Worm (Caenorhabditis elegans) whole organism, late embryonic: ENCODE results near the gene R10E4.9.

Experiments used
- C08G9.2 ChIP-seq: sonication (generic microtip); optimal IDR thresholded peaks from 2 replicates; lab custom pipeline; 2016; ENCODE audit warnings: mild to moderate bottlenecking, missing genetic modification characterization, moderate library complexity, missing compliant biosample characterization
- F13H6.1 ChIP-seq: sonication (generic microtip); optimal IDR thresholded peaks from 2 replicates; lab custom pipeline; 2016; ENCODE audit warnings: missing genetic modification characterization, missing compliant biosample characterization
- K02D7.2 ChIP-seq: sonication (generic microtip); optimal IDR thresholded peaks from 2 replicates; lab custom pipeline; 2017; ENCODE audit warnings: mild to moderate bottlenecking, missing genetic modification characterization, missing compliant biosample characterization
- T23F11.4 ChIP-seq: fragments of 200-800 bp; sonication (Bioruptor generic); optimal IDR thresholded peaks from 2 replicates; lab custom pipeline; 2018; ENCODE audit warnings: mild to moderate bottlenecking, missing genetic modification characterization, missing compliant biosample characterization
- ceh-14 ChIP-seq: sonication (generic microtip); optimal IDR thresholded peaks from 2 replicates; lab custom pipeline; 2016; ENCODE audit warnings: missing genotype, missing genetic modification characterization, missing compliant biosample characterization
- ceh-18 ChIP-seq: sonication (generic microtip); optimal IDR thresholded peaks from 2 replicates; lab custom pipeline; 2016; ENCODE audit warnings: missing genetic modification characterization, missing compliant biosample characterization
- ceh-19 ChIP-seq: fragments of 200-800 bp; sonication (Bioruptor generic); optimal IDR thresholded peaks from 2 replicates; lab custom pipeline; 2018; ENCODE audit warnings: mild to moderate bottlenecking, missing genetic modification characterization, missing compliant biosample characterization
- ceh-24 ChIP-seq: sonication (generic microtip); optimal IDR thresholded peaks from 2 replicates; lab custom pipeline; 2016; ENCODE audit warnings: mild to moderate bottlenecking, missing genetic modification characterization, missing compliant biosample characterization
- ceh-30 ChIP-seq: fragments of 150-350 bp; optimal IDR thresholded peaks from 2 replicates; lab custom pipeline; 2014; ENCODE audit warnings: missing biosample characterization, missing genetic modification characterization
- ceh-31 ChIP-seq: sonication (generic microtip); optimal IDR thresholded peaks from 2 replicates; lab custom pipeline; 2016; ENCODE audit warnings: missing genetic modification characterization, missing compliant biosample characterization
- dmd-4 ChIP-seq: sonication (generic microtip); optimal IDR thresholded peaks from 2 replicates; lab custom pipeline; 2016; ENCODE audit warnings: borderline replicate concordance, missing genetic modification characterization, missing compliant biosample characterization
- elt-2 ChIP-seq: sonication (generic microtip); optimal IDR thresholded peaks from 2 replicates; lab custom pipeline; 2016; ENCODE audit warnings: missing genetic modification reagents, missing genetic modification characterization, missing compliant biosample characterization
- elt-4 ChIP-seq: sonication (generic microtip); optimal IDR thresholded peaks from 2 replicates; lab custom pipeline; 2016; ENCODE audit warnings: missing genetic modification characterization, missing compliant biosample characterization
- eyg-1 ChIP-seq: sonication (generic microtip); optimal IDR thresholded peaks from 2 replicates; lab custom pipeline; 2016; ENCODE audit warnings: missing genotype, missing genetic modification characterization, missing compliant biosample characterization
- fax-1 ChIP-seq: sonication (generic microtip); optimal IDR thresholded peaks from 2 replicates; lab custom pipeline; 2016; ENCODE audit warnings: missing genotype, missing genetic modification characterization, missing compliant biosample characterization
- fkh-6 ChIP-seq: sonication (generic microtip); optimal IDR thresholded peaks from 2 replicates; lab custom pipeline; 2016; ENCODE audit warnings: missing genetic modification characterization, missing compliant biosample characterization
- gmeb-2 ChIP-seq: sonication (generic microtip); optimal IDR thresholded peaks from 2 replicates; lab custom pipeline; 2016; ENCODE audit warnings: missing genetic modification characterization, inconsistent platforms, missing compliant biosample characterization
- hlh-13 ChIP-seq: fragments of 200-800 bp; sonication (Bioruptor generic); optimal IDR thresholded peaks from 2 replicates; lab custom pipeline; 2018; ENCODE audit warnings: mild to moderate bottlenecking, missing genetic modification characterization, missing compliant biosample characterization
- hlh-15 ChIP-seq: sonication (generic microtip); optimal IDR thresholded peaks from 2 replicates; lab custom pipeline; 2016; ENCODE audit warnings: missing genetic modification characterization, missing compliant biosample characterization
- hlh-30 ChIP-seq: sonication (generic microtip); optimal IDR thresholded peaks from 2 replicates; lab custom pipeline; 2017; ENCODE audit warnings: antibody characterized with exemption, missing genetic modification characterization, missing compliant biosample characterization; ENCODE audit not compliant: insufficient read depth
- hlh-8 ChIP-seq: sonication (generic microtip); optimal IDR thresholded peaks from 2 replicates; lab custom pipeline; 2016; ENCODE audit warnings: missing genotype, missing genetic modification characterization, missing compliant biosample characterization
- lim-6 ChIP-seq: sonication (generic microtip); optimal IDR thresholded peaks from 2 replicates; lab custom pipeline; 2016; ENCODE audit warnings: missing genetic modification characterization, missing compliant biosample characterization
- lin-11 ChIP-seq: fragments of 200-800 bp; sonication (Bioruptor generic); optimal IDR thresholded peaks from 2 replicates; lab custom pipeline; 2018; ENCODE audit warnings: mild to moderate bottlenecking, missing genetic modification characterization, missing compliant biosample characterization
- mec-3 ChIP-seq: sonication (generic microtip); optimal IDR thresholded peaks from 2 replicates; lab custom pipeline; 2016; ENCODE audit warnings: borderline replicate concordance, missing genetic modification characterization, missing compliant biosample characterization
- nfya-1 ChIP-seq: sonication (generic microtip); optimal IDR thresholded peaks from 2 replicates; lab custom pipeline; 2017; ENCODE audit warnings: missing genetic modification characterization, mild to moderate bottlenecking, missing compliant biosample characterization, antibody characterized with exemption, moderate library complexity
- nhr-232 ChIP-seq: sonication (generic microtip); optimal IDR thresholded peaks from 2 replicates; lab custom pipeline; 2016; ENCODE audit warnings: missing genetic modification characterization, missing compliant biosample characterization
- odd-2 ChIP-seq: sonication (generic microtip); optimal IDR thresholded peaks from 2 replicates; lab custom pipeline; 2017; ENCODE audit warnings: antibody characterized with exemption, mild to moderate bottlenecking, missing genetic modification characterization, missing compliant biosample characterization
- pag-3 ChIP-seq: sonication (generic microtip); optimal IDR thresholded peaks from 2 replicates; lab custom pipeline; 2016; ENCODE audit warnings: missing compliant biosample characterization, missing genetic modification characterization, borderline replicate concordance
- pat-9 ChIP-seq: fragments of 200-800 bp; sonication (Bioruptor generic); optimal IDR thresholded peaks from 2 replicates; lab custom pipeline; 2018; ENCODE audit warnings: mild to moderate bottlenecking, missing genetic modification characterization, moderate library complexity, missing compliant biosample characterization
- pax-1 ChIP-seq: fragments of 150-350 bp; optimal IDR thresholded peaks from 2 replicates; lab custom pipeline; 2014; ENCODE audit warnings: missing biosample characterization, missing genetic modification characterization
- pha-2 ChIP-seq: sonication (generic microtip); optimal IDR thresholded peaks from 2 replicates; lab custom pipeline; 2017; ENCODE audit warnings: mild to moderate bottlenecking, missing genetic modification characterization, missing compliant biosample characterization
- pqm-1 ChIP-seq: sonication (generic microtip); optimal IDR thresholded peaks from 2 replicates; lab custom pipeline; 2016; ENCODE audit warnings: missing genetic modification characterization, missing compliant biosample characterization
- ref-2 ChIP-seq: sonication (generic microtip); optimal IDR thresholded peaks from 2 replicates; lab custom pipeline; 2016; ENCODE audit warnings: missing genetic modification characterization, missing compliant biosample characterization
- rnt-1 ChIP-seq: sonication (generic microtip); optimal IDR thresholded peaks from 2 replicates; lab custom pipeline; 2016; ENCODE audit warnings: missing genetic modification characterization, missing compliant biosample characterization
- sdc-2 ChIP-seq: sonication (generic microtip); optimal IDR thresholded peaks from 2 replicates; lab custom pipeline; 2016; ENCODE audit warnings: missing genotype, missing genetic modification characterization, missing compliant biosample characterization
- sox-2 ChIP-seq: fragments of 200-800 bp; sonication (Bioruptor generic); IDR thresholded peaks from 2 replicates; pipeline ENCODE4 v1.3.6; 2022; ENCODE audit warnings: missing genetic modification reagents, missing genetic modification characterization, missing compliant biosample characterization
- tbx-2 ChIP-seq: sonication (generic microtip); optimal IDR thresholded peaks from 2 replicates; lab custom pipeline; 2016; ENCODE audit warnings: missing genetic modification characterization, missing compliant biosample characterization
- tbx-7 ChIP-seq: sonication (generic microtip); optimal IDR thresholded peaks from 2 replicates; lab custom pipeline; 2016; ENCODE audit warnings: missing genotype, missing genetic modification characterization, missing compliant biosample characterization
- ttx-3 ChIP-seq: sonication (generic microtip); optimal IDR thresholded peaks from 2 replicates; lab custom pipeline; 2016; ENCODE audit warnings: missing genetic modification reagents, missing genetic modification characterization, missing compliant biosample characterization
- unc-3 ChIP-seq, 2 experiments: fragments of 200-800 bp in 1 of 2; sonication (Bioruptor generic) in 1 of 2; sonication (generic microtip) in 1 of 2; conservative IDR thresholded peaks in 1 of 2; optimal IDR thresholded peaks in 1 of 2; 2 replicates each; pipeline versions ENCODE4 v1.3.6 to Lab custom; 2016 to 2022; ENCODE audit warnings: missing compliant biosample characterization in 2 of 2, missing genetic modification characterization in 2 of 2, missing genetic modification reagents in 1 of 2
- unc-42 ChIP-seq: sonication (generic microtip); optimal IDR thresholded peaks from 2 replicates; lab custom pipeline; 2016; ENCODE audit warnings: missing genotype, missing genetic modification characterization, missing compliant biosample characterization
- unc-55 ChIP-seq: sonication (generic microtip); optimal IDR thresholded peaks from 2 replicates; lab custom pipeline; 2017; ENCODE audit warnings: missing biosample characterization, missing genetic modification reagents, missing genetic modification characterization
- unc-86 ChIP-seq: sonication (generic microtip); optimal IDR thresholded peaks from 2 replicates; lab custom pipeline; 2016; ENCODE audit warnings: missing genetic modification characterization, missing compliant biosample characterization
- zip-5 ChIP-seq: sonication (generic microtip); optimal IDR thresholded peaks from 2 replicates; lab custom pipeline; 2016; ENCODE audit warnings: missing genetic modification characterization, missing compliant biosample characterization
- ztf-16 ChIP-seq: sonication (generic microtip); optimal IDR thresholded peaks from 2 replicates; lab custom pipeline; 2017; ENCODE audit warnings: missing genetic modification characterization, missing compliant biosample characterization

Gene R10E4.9

ce11 chrIII:4289952-4290351 is 12.2 kb downstream of the R10E4.9 start:
- TF ChIP-seq nhr-232 (tag; lab: Kevin White, UChicago) (no peak), ceh-30 (no peak), fax-1 (tag; lab: Kevin White, UChicago) (no peak), unc-3 (GFP tag; conservative IDR thresholded peaks at IDR 0.05; lab: Robert Waterston, UW) (no peak), unc-3 (tag; optimal IDR thresholded peaks at IDR 0.05; lab: Kevin White, UChicago) (no peak), pag-3 (tag; lab: Kevin White, UChicago) (no peak), eyg-1 (tag; lab: Kevin White, UChicago) (no peak), T23F11.4 (no peak), C08G9.2 (tag; lab: Kevin White, UChicago) (no peak), hlh-15 (no peak), rnt-1 (tag; lab: Kevin White, UChicago) (no peak), unc-55 (GFP tag; lab: Kevin White, UChicago) (no peak), gmeb-2 (tag; lab: Kevin White, UChicago) (no peak), odd-2 (tag; lab: Kevin White, UChicago) (no peak), pax-1 (tag; lab: Kevin White, UChicago) (no peak), ztf-16 (no peak), zip-5 (tag; lab: Kevin White, UChicago) (no peak), ceh-24 (no peak), mec-3 (tag; lab: Kevin White, UChicago) (no peak), hlh-8 (tag; lab: Kevin White, UChicago) (no peak), sox-2 (GFP tag; lab: Robert Waterston, UW) (no peak)

ce11 chrIII:4287379-4287778 is 14.8 kb downstream of the R10E4.9 start, which contains the start of gene R10E4.3:
Gene R10E4.3 (minus strand): TSS chrIII:4287479.
- no peak for TF ChIP-seq C08G9.2 (tag; lab: Kevin White, UChicago)

- TF ChIP-seq F13H6.1: no peak
- no peak for TF ChIP-seq pat-9 (tag; lab: Kevin White, UChicago)
- no peak for TF ChIP-seq nfya-1 (tag; lab: Kevin White, UChicago)
- TF ChIP-seq rnt-1 (tag; lab: Kevin White, UChicago): no peak
- TF ChIP-seq ref-2 (tag; lab: Kevin White, UChicago): no peak
- no peak for TF ChIP-seq elt-4 (tag; lab: Kevin White, UChicago)
- TF ChIP-seq hlh-30: peak; percentile 79
- TF ChIP-seq K02D7.2 (tag; lab: Kevin White, UChicago): no peak
- TF ChIP-seq T23F11.4: no peak
- no peak for TF ChIP-seq ceh-19 (GFP tag; lab: Kevin White, UChicago)
- peak; percentile 23 for TF ChIP-seq elt-2 (tag; lab: Kevin White, UChicago)
- no peak for TF ChIP-seq fkh-6 (tag; lab: Kevin White, UChicago)
- no peak for TF ChIP-seq zip-5 (tag; lab: Kevin White, UChicago)
- TF ChIP-seq tbx-2 (tag; lab: Kevin White, UChicago): peak; percentile 27
- no peak for TF ChIP-seq odd-2 (tag; lab: Kevin White, UChicago)
- no peak for TF ChIP-seq ceh-31 (tag; lab: Kevin White, UChicago)
- TF ChIP-seq pqm-1 (tag; lab: Kevin White, UChicago): peak; percentile 14
- no peak for TF ChIP-seq unc-55 (GFP tag; lab: Kevin White, UChicago)
- no peak for TF ChIP-seq ztf-16
- no peak for TF ChIP-seq pag-3 (tag; lab: Kevin White, UChicago)
- TF ChIP-seq unc-42 (tag; lab: Kevin White, UChicago): no peak
- TF ChIP-seq ceh-18 (tag; lab: Kevin White, UChicago): peak; percentile 48
- no peak for TF ChIP-seq hlh-13 (GFP tag; lab: Kevin White, UChicago)
- no peak for TF ChIP-seq ttx-3 (tag; lab: Kevin White, UChicago)
- no peak for TF ChIP-seq unc-86 (tag; lab: Kevin White, UChicago)
- TF ChIP-seq mec-3 (tag; lab: Kevin White, UChicago): no peak
- no peak for TF ChIP-seq hlh-8 (tag; lab: Kevin White, UChicago)
- TF ChIP-seq lin-11 (tag; lab: Kevin White, UChicago): no peak
- TF ChIP-seq ceh-30: no peak
- no peak for TF ChIP-seq tbx-7
- no peak for TF ChIP-seq sdc-2
- no peak for TF ChIP-seq ceh-14 (tag; lab: Kevin White, UChicago)
- no peak for TF ChIP-seq fax-1 (tag; lab: Kevin White, UChicago)
- TF ChIP-seq dmd-4 (tag; lab: Kevin White, UChicago): no peak
- no peak for TF ChIP-seq lim-6 (tag; lab: Kevin White, UChicago)
- TF ChIP-seq pha-2: no peak
- TF ChIP-seq, all 69 proteins: peak for 5
Measured at ce11 chrIII:4284732-4285165, 17.4 kb downstream of the R10E4.9 start.
